Worm (Caenorhabditis elegans): ENCODE data around the gene F52D10.4.

- TF ChIP-seq unc-120 (tag; optimal IDR thresholded peaks at IDR 0.05; ENCODE audit: poor library complexity, severe bottlenecking): no peak
- no peak for TF ChIP-seq elt-3 (tag; optimal IDR thresholded peaks at IDR 0.05)
- TF ChIP-seq sptf-1 (tag; optimal IDR thresholded peaks at IDR 0.05): no peak
- no peak for TF ChIP-seq unc-62 (GFP tag; optimal IDR thresholded peaks at IDR 0.05)
- TF ChIP-seq snpc-4 (tag; optimal IDR thresholded peaks at IDR 0.05): no peak
- TF ChIP-seq mls-2 (tag; optimal IDR thresholded peaks at IDR 0.05): no peak
- TF ChIP-seq nhr-237 (tag; optimal IDR thresholded peaks at IDR 0.05): no peak
- no peak for TF ChIP-seq ztf-11 (tag; optimal IDR thresholded peaks at IDR 0.05)
- TF ChIP-seq hlh-1 (tag; optimal IDR thresholded peaks at IDR 0.05): no peak
- TF ChIP-seq ces-1 (GFP tag; optimal IDR thresholded peaks at IDR 0.05): peak; percentile 47
Observed at ce11 chrX:11641562-11641961, 24.3 kb downstream of the F52D10.4 start.
